Worm (Caenorhabditis elegans) whole organism, late embryonic: Measurements from ENCODE around the gene twk-8.

Experiments used
- pat-9 ChIP-seq: fragments of 200-800 bp; sonication (Bioruptor generic); optimal IDR thresholded peaks from 2 replicates; lab custom pipeline; 2018; ENCODE audit warnings: mild to moderate bottlenecking, missing genetic modification characterization, moderate library complexity, missing compliant biosample characterization
- sox-4 ChIP-seq: sonication (generic microtip); optimal IDR thresholded peaks from 2 replicates; lab custom pipeline; 2017; ENCODE audit warnings: mild to moderate bottlenecking, missing genetic modification characterization, inconsistent platforms, missing compliant biosample characterization

- TF ChIP-seq pat-9 (tag; lab: Kevin White, UChicago) (no peak), sox-4 (no peak)
Measured at ce11 chrIV:9092011-9092410, 9.9 kb downstream of the twk-8 start.
